Fruit fly (Drosophila melanogaster): ENCODE results near the gene toc.

Gene toc

dm6 chr2L:3086290-3086876 lies 58.2 kb downstream of the toc start (continued):
- TF ChIP-seq Eip93F (GFP tag; optimal IDR thresholded peaks at IDR 0.05) (no peak), CG8319 (GFP tag; optimal IDR thresholded peaks at IDR 0.05) (peak; percentile 2), CG4318 (GFP tag; optimal IDR thresholded peaks at IDR 0.05) (peak; percentile 14), Gug (GFP tag; IDR thresholded peaks at IDR 0.05) (peak; percentile 59), CG8119 (GFP tag; IDR thresholded peaks at IDR 0.05) (peak; percentile 84), CG11294 (GFP tag; IDR thresholded peaks at IDR 0.05) (peak; percentile 72), Blimp-1 (GFP tag; optimal IDR thresholded peaks at IDR 0.05) (no peak), cyc (GFP tag; optimal IDR thresholded peaks at IDR 0.05) (peak; percentile 10), CG6163 (GFP tag; IDR thresholded peaks at IDR 0.05) (peak; percentile 69), Sox15 (GFP tag; optimal IDR thresholded peaks at IDR 0.05) (no peak), Eip75B (GFP tag; optimal IDR thresholded peaks at IDR 0.05) (peak; percentile 41), CG31627 (GFP tag; optimal IDR thresholded peaks at IDR 0.05) (peak; percentile 30), Smox (GFP tag; optimal IDR thresholded peaks at IDR 0.05) (peak; percentile 38), CG9139 (GFP tag; optimal IDR thresholded peaks at IDR 0.05) (no peak), CG11902 (GFP tag; optimal IDR thresholded peaks at IDR 0.05) (no peak), fd59A (GFP tag; optimal IDR thresholded peaks at IDR 0.05) (no peak), CG3032 (tag; optimal IDR thresholded peaks at IDR 0.05) (peak; percentile 36), CG3919 (GFP tag; optimal IDR thresholded peaks at IDR 0.05) (peak; percentile 58), CG6276 (GFP tag; optimal IDR thresholded peaks at IDR 0.05) (peak; percentile 56), Met (GFP tag; optimal IDR thresholded peaks at IDR 0.05) (peak; percentile 16), CG16779 (tag; optimal IDR thresholded peaks at IDR 0.05) (peak; percentile 4), CG6808 (GFP tag; optimal IDR thresholded peaks at IDR 0.05) (peak; percentile 13), esn (GFP tag; optimal IDR thresholded peaks at IDR 0.05) (peak; percentile 50), Lpt (GFP tag; optimal IDR thresholded peaks at IDR 0.05) (peak; percentile 54), CG7368 (GFP tag; optimal IDR thresholded peaks at IDR 0.05) (no peak), dac (GFP tag; optimal IDR thresholded peaks at IDR 0.05) (peak; percentile 47), CG6854 (GFP tag; optimal IDR thresholded peaks at IDR 0.05) (no peak), CG32006 (GFP tag; optimal IDR thresholded peaks at IDR 0.05) (peak; percentile 75), CG1621 (tag; optimal IDR thresholded peaks at IDR 0.05) (no peak), lz (GFP tag; optimal IDR thresholded peaks at IDR 0.05) (peak; percentile 41), Hr38 (GFP tag; optimal IDR thresholded peaks at IDR 0.05) (no peak), ss (GFP tag; optimal IDR thresholded peaks at IDR 0.05) (no peak), fkh (GFP tag; optimal IDR thresholded peaks at IDR 0.05) (peak; percentile 3), net (GFP tag; optimal IDR thresholded peaks at IDR 0.05) (peak; percentile 57), CG15336 (GFP tag; IDR thresholded peaks at IDR 0.05) (peak; percentile 86)

- TF ChIP-seq CG8632 (GFP tag; optimal IDR thresholded peaks at IDR 0.05) = no peak
- TF ChIP-seq CG11762 (GFP tag; optimal IDR thresholded peaks at IDR 0.05; ENCODE audit: insufficient read depth) = no peak
- TF ChIP-seq CG10669 (GFP tag; optimal IDR thresholded peaks at IDR 0.05) = no peak
- no peak for TF ChIP-seq dac (GFP tag; optimal IDR thresholded peaks at IDR 0.05)
- no peak for TF ChIP-seq Sox14 (GFP tag; optimal IDR thresholded peaks at IDR 0.05)
- TF ChIP-seq Smox (GFP tag; optimal IDR thresholded peaks at IDR 0.05) = no peak
- no peak for TF ChIP-seq vri (GFP tag; optimal IDR thresholded peaks at IDR 0.05)
- peak; percentile 41 for TF ChIP-seq Hr4 (GFP tag; optimal IDR thresholded peaks at IDR 0.05)
- TF ChIP-seq CG10631 (GFP tag; optimal IDR thresholded peaks at IDR 0.05) = no peak
- TF ChIP-seq CG4318 (GFP tag; optimal IDR thresholded peaks at IDR 0.05) = no peak
- TF ChIP-seq CG8319 (GFP tag; optimal IDR thresholded peaks at IDR 0.05) = no peak
- TF ChIP-seq CG32006 (GFP tag; optimal IDR thresholded peaks at IDR 0.05) = peak; percentile 34
- TF ChIP-seq spab (GFP tag; optimal IDR thresholded peaks at IDR 0.05) = no peak
- no peak for TF ChIP-seq pdm3 (GFP tag; optimal IDR thresholded peaks at IDR 0.05)
- TF ChIP-seq eg (GFP tag; IDR thresholded peaks at IDR 0.05) = peak; percentile 29; the same call in 1 of the 3 replicates
- TF ChIP-seq CG8119 (GFP tag; IDR thresholded peaks at IDR 0.05) = peak; percentile 24; the same call in 1 of the 3 replicates
- no peak for TF ChIP-seq CG16779 (tag; optimal IDR thresholded peaks at IDR 0.05)
- TF ChIP-seq Hr39 (GFP tag; optimal IDR thresholded peaks at IDR 0.05) = no peak
- TF ChIP-seq CG9139 (GFP tag; optimal IDR thresholded peaks at IDR 0.05) = no peak
- TF ChIP-seq CG6163 (GFP tag; IDR thresholded peaks at IDR 0.05) = peak; percentile 44; the same call in 1 of the 3 replicates
- TF ChIP-seq svp (GFP tag) = no peak
Measured at dm6 chr2L:3083510-3083909, 61.1 kb downstream of the toc start.
